Fruit fly (Drosophila melanogaster) whole organism, embryonic: ENCODE results near the gene CG31122.

Experiments
- CG10274 ChIP-seq: fragments of 200-800 bp; sonication (Bioruptor generic); optimal IDR thresholded peaks from 3 replicates; lab custom pipeline; 2017; ENCODE audit warnings: missing biosample characterization, mild to moderate bottlenecking, missing genetic modification characterization
- CG13123 ChIP-seq: fragments of 200-800 bp; sonication (Bioruptor generic); optimal IDR thresholded peaks from 2 replicates; lab custom pipeline; 2016; ENCODE audit warnings: missing biosample characterization, missing genetic modification characterization
- CG13424 ChIP-seq: fragments of 200-800 bp; sonication (Bioruptor generic); optimal IDR thresholded peaks from 2 replicates; lab custom pipeline; 2019; ENCODE audit warnings: missing biosample characterization, mild to moderate bottlenecking, missing genetic modification characterization, moderate library complexity
- CG13624 ChIP-seq: fragments of 200-800 bp; sonication (Bioruptor generic); optimal IDR thresholded peaks from 2 replicates; lab custom pipeline; 2016; ENCODE audit warnings: missing biosample characterization, missing genetic modification characterization
- CG13775 ChIP-seq: fragments of 200-800 bp; sonication (Bioruptor generic); optimal IDR thresholded peaks from 3 replicates; lab custom pipeline; 2017; ENCODE audit warnings: missing biosample characterization, mild to moderate bottlenecking, missing genetic modification characterization
- CG14014 ChIP-seq: fragments of 200-800 bp; sonication (Bioruptor generic); IDR thresholded peaks from 2 replicates; pipeline ENCODE4 v1.3.6; 2022; ENCODE audit warnings: missing biosample characterization, missing genetic modification characterization
- CG15073 ChIP-seq: fragments of 200-800 bp; sonication (Bioruptor generic); optimal IDR thresholded peaks from 2 replicates; lab custom pipeline; 2016; ENCODE audit warnings: missing biosample characterization, missing genetic modification characterization
- CG15601 ChIP-seq: fragments of 200-800 bp; sonication (Bioruptor generic); optimal IDR thresholded peaks from 3 replicates; lab custom pipeline; 2019; ENCODE audit warnings: missing biosample characterization, mild to moderate bottlenecking, missing genetic modification characterization, moderate library complexity
- CG17385 ChIP-seq: fragments of 200-800 bp; sonication (Bioruptor generic); optimal IDR thresholded peaks from 3 replicates; lab custom pipeline; 2018; ENCODE audit warnings: missing biosample characterization, mild to moderate bottlenecking, missing genetic modification characterization
- CG18476 ChIP-seq: fragments of 200-800 bp; sonication (Bioruptor generic); optimal IDR thresholded peaks from 2 replicates; lab custom pipeline; 2016; ENCODE audit warnings: missing biosample characterization, mild to moderate bottlenecking, missing genetic modification characterization
- CG2116 ChIP-seq: fragments of 200-800 bp; sonication (Bioruptor generic); optimal IDR thresholded peaks from 3 replicates; lab custom pipeline; 2018; ENCODE audit warnings: missing biosample characterization, mild to moderate bottlenecking, missing genetic modification characterization
- CG33213 ChIP-seq: fragments of 200-800 bp; sonication (Bioruptor generic); optimal IDR thresholded peaks from 3 replicates; lab custom pipeline; 2016; ENCODE audit warnings: missing biosample characterization, missing genetic modification characterization
- CG3838 ChIP-seq: fragments of 200-800 bp; sonication (Bioruptor generic); optimal IDR thresholded peaks from 3 replicates; lab custom pipeline; 2016; ENCODE audit warnings: missing biosample characterization, missing genetic modification characterization
- CG3847 ChIP-seq: fragments of 200-800 bp; sonication (Bioruptor generic); IDR thresholded peaks from 2 replicates; pipeline ENCODE4 v1.3.6; 2022; ENCODE audit warnings: missing biosample characterization, missing genetic modification characterization
- CG4730 ChIP-seq: fragments of 200-800 bp; sonication (Bioruptor generic); IDR thresholded peaks from 2 replicates; pipeline ENCODE4 v1.3.6; 2022; ENCODE audit warnings: missing biosample characterization, missing genetic modification characterization
- CG7745 ChIP-seq: fragments of 200-800 bp; sonication (Bioruptor generic); optimal IDR thresholded peaks from 2 replicates; lab custom pipeline; 2018; ENCODE audit warnings: missing biosample characterization, mild to moderate bottlenecking, missing genetic modification characterization, moderate library complexity
- CG8388 ChIP-seq: fragments of 200-800 bp; sonication (Bioruptor generic); optimal IDR thresholded peaks from 2 replicates; lab custom pipeline; 2019; ENCODE audit warnings: missing biosample characterization, mild to moderate bottlenecking, missing genetic modification characterization, moderate library complexity
- CG8478 ChIP-seq: fragments of >200 bp; optimal IDR thresholded peaks from 2 replicates; lab custom pipeline; 2018
- CG9609 ChIP-seq: fragments of 200-800 bp; sonication (Bioruptor generic); optimal IDR thresholded peaks from 3 replicates; lab custom pipeline; 2016; ENCODE audit warnings: missing biosample characterization, missing genetic modification characterization
- CHES-1-like ChIP-seq: fragments of 200-800 bp; sonication (Bioruptor generic); optimal IDR thresholded peaks from 2 replicates; lab custom pipeline; 2016; ENCODE audit warnings: missing biosample characterization, missing genetic modification characterization
- D19B ChIP-seq: fragments of 200-800 bp; sonication (Bioruptor generic); optimal IDR thresholded peaks from 2 replicates; lab custom pipeline; 2017; ENCODE audit warnings: missing biosample characterization, mild to moderate bottlenecking, missing genetic modification characterization
- Drgx ChIP-seq: fragments of 200-800 bp; sonication (Bioruptor generic); IDR thresholded peaks from 2 replicates; pipeline ENCODE4 v1.3.6; 2022; ENCODE audit warnings: missing biosample characterization, missing genetic modification characterization
- MTF-1 ChIP-seq: fragments of 200-800 bp; sonication (Bioruptor generic); optimal IDR thresholded peaks from 2 replicates; lab custom pipeline; 2018; ENCODE audit warnings: missing biosample characterization, mild to moderate bottlenecking, missing genetic modification characterization, borderline replicate concordance
- Mes4 ChIP-seq: fragments of 200-800 bp; sonication (Bioruptor generic); optimal IDR thresholded peaks from 2 replicates; lab custom pipeline; 2016; ENCODE audit warnings: missing biosample characterization, missing genetic modification characterization
- NfI ChIP-seq: fragments of 200-800 bp; sonication (Bioruptor generic); optimal IDR thresholded peaks from 3 replicates; lab custom pipeline; 2018; ENCODE audit warnings: missing biosample characterization, mild to moderate bottlenecking, missing genetic modification characterization, moderate library complexity
- Optix ChIP-seq: fragments of 200-800 bp; sonication (Bioruptor generic); IDR thresholded peaks from 3 replicates; pipeline ENCODE4 v1.3.6; 2022; ENCODE audit warnings: missing biosample characterization, missing genetic modification characterization
- Sox102F ChIP-seq: fragments of 200-800 bp; sonication (Bioruptor generic); optimal IDR thresholded peaks from 2 replicates; lab custom pipeline; 2018; ENCODE audit warnings: missing biosample characterization, mild to moderate bottlenecking, missing genetic modification characterization, moderate library complexity
- Tbp ChIP-seq: fragments of >200 bp; optimal IDR thresholded peaks from 2 replicates; lab custom pipeline; 2018; ENCODE audit warnings: missing biosample characterization, missing genetic modification characterization
- ab ChIP-seq: fragments of 200-800 bp; sonication (Bioruptor generic); optimal IDR thresholded peaks from 2 replicates; lab custom pipeline; 2016; ENCODE audit warnings: missing biosample characterization, missing genetic modification characterization
- ase ChIP-seq: fragments of 200-800 bp; sonication (Bioruptor generic); IDR thresholded peaks from 3 replicates; pipeline ENCODE4 v1.3.6; 2022; ENCODE audit warnings: missing biosample characterization, missing genetic modification characterization
- ash1 ChIP-seq: fragments of 200-800 bp; sonication (Bioruptor generic); optimal IDR thresholded peaks from 2 replicates; lab custom pipeline; 2018; ENCODE audit warnings: missing biosample characterization, mild to moderate bottlenecking, missing genetic modification characterization
- bsh ChIP-seq, 2 experiments: fragments of 200-800 bp; sonication (Bioruptor generic); optimal IDR thresholded peaks; 2 replicates each; lab custom pipeline; 2017 to 2018; ENCODE audit warnings: mild to moderate bottlenecking in 2 of 2, missing biosample characterization in 2 of 2, missing genetic modification characterization in 2 of 2, moderate library complexity in 1 of 2
- corto ChIP-seq: fragments of 200-800 bp; sonication (Bioruptor generic); optimal IDR thresholded peaks from 2 replicates; lab custom pipeline; 2016; ENCODE audit warnings: missing biosample characterization, mild to moderate bottlenecking, missing genetic modification characterization, moderate library complexity
- dmrt99B ChIP-seq: fragments of 200-800 bp; sonication (Bioruptor generic); optimal IDR thresholded peaks from 2 replicates; lab custom pipeline; 2018; ENCODE audit warnings: missing biosample characterization, mild to moderate bottlenecking, missing genetic modification characterization, moderate library complexity
- dpn ChIP-seq, 2 experiments: fragments of 200-800 bp; sonication (Bioruptor generic); optimal IDR thresholded peaks; 3 replicates each; lab custom pipeline; 2016; ENCODE audit warnings: missing biosample characterization in 2 of 2, missing genetic modification characterization in 2 of 2
- ftz-f1 ChIP-seq: fragments of 200-800 bp; sonication (Bioruptor generic); optimal IDR thresholded peaks from 2 replicates; lab custom pipeline; 2016; ENCODE audit warnings: missing biosample characterization, missing genetic modification characterization
- her ChIP-seq: fragments of 200-800 bp; sonication (Bioruptor generic); optimal IDR thresholded peaks from 2 replicates; lab custom pipeline; 2016; ENCODE audit warnings: missing biosample characterization, missing genetic modification characterization
- jumu ChIP-seq: fragments of 200-800 bp; sonication (Bioruptor generic); optimal IDR thresholded peaks from 3 replicates; lab custom pipeline; 2016; ENCODE audit warnings: missing biosample characterization, missing genetic modification characterization
- luna ChIP-seq: fragments of 200-800 bp; sonication (Bioruptor generic); optimal IDR thresholded peaks from 2 replicates; lab custom pipeline; 2016; ENCODE audit warnings: missing biosample characterization, missing genetic modification characterization
- mld ChIP-seq: fragments of 200-800 bp; sonication (Bioruptor generic); IDR thresholded peaks from 3 replicates; pipeline ENCODE4 v1.3.6; 2022; ENCODE audit warnings: missing biosample characterization, missing genetic modification characterization; ENCODE audit not compliant: partially characterized antibody
- nerfin-1 ChIP-seq: fragments of 200-800 bp; sonication (Bioruptor generic); optimal IDR thresholded peaks from 3 replicates; lab custom pipeline; 2019; ENCODE audit warnings: missing biosample characterization, mild to moderate bottlenecking, missing genetic modification characterization, moderate library complexity
- onecut ChIP-seq: fragments of 200-800 bp; sonication (Bioruptor generic); IDR thresholded peaks from 2 replicates; pipeline ENCODE4 v1.3.6; 2022; ENCODE audit warnings: missing biosample characterization, missing genetic modification characterization
- peb ChIP-seq: fragments of 200-800 bp; sonication (Bioruptor generic); IDR thresholded peaks from 2 replicates; pipeline ENCODE4 v1.3.6; 2022; ENCODE audit warnings: missing biosample characterization, missing genetic modification characterization
- pros ChIP-seq: fragments of 200-800 bp; sonication (Bioruptor generic); optimal IDR thresholded peaks from 3 replicates; lab custom pipeline; 2019; ENCODE audit warnings: missing biosample characterization, mild to moderate bottlenecking, missing genetic modification characterization, moderate library complexity
- shn ChIP-seq: fragments of 200-800 bp; sonication (Bioruptor generic); optimal IDR thresholded peaks from 3 replicates; lab custom pipeline; 2016; ENCODE audit warnings: missing biosample characterization, missing genetic modification characterization
- sisA ChIP-seq: fragments of 200-800 bp; sonication (Bioruptor generic); IDR thresholded peaks from 2 replicates; pipeline ENCODE4 v1.3.6; 2022; ENCODE audit warnings: missing biosample characterization, missing genetic modification characterization
- tgo ChIP-seq: fragments of 200-800 bp; sonication (Bioruptor generic); IDR thresholded peaks from 3 replicates; pipeline ENCODE4 v1.3.6; 2022; ENCODE audit warnings: missing biosample characterization, missing genetic modification characterization
- wek ChIP-seq: fragments of 200-800 bp; sonication (Bioruptor generic); optimal IDR thresholded peaks from 3 replicates; lab custom pipeline; 2018; ENCODE audit warnings: missing biosample characterization, mild to moderate bottlenecking, missing genetic modification characterization, moderate library complexity
- wor ChIP-seq: fragments of 200-800 bp; sonication (Bioruptor generic); IDR thresholded peaks from 2 replicates; pipeline ENCODE4 v1.3.6; 2022; ENCODE audit warnings: missing biosample characterization, missing genetic modification characterization

CG31122 gene

DNA sequence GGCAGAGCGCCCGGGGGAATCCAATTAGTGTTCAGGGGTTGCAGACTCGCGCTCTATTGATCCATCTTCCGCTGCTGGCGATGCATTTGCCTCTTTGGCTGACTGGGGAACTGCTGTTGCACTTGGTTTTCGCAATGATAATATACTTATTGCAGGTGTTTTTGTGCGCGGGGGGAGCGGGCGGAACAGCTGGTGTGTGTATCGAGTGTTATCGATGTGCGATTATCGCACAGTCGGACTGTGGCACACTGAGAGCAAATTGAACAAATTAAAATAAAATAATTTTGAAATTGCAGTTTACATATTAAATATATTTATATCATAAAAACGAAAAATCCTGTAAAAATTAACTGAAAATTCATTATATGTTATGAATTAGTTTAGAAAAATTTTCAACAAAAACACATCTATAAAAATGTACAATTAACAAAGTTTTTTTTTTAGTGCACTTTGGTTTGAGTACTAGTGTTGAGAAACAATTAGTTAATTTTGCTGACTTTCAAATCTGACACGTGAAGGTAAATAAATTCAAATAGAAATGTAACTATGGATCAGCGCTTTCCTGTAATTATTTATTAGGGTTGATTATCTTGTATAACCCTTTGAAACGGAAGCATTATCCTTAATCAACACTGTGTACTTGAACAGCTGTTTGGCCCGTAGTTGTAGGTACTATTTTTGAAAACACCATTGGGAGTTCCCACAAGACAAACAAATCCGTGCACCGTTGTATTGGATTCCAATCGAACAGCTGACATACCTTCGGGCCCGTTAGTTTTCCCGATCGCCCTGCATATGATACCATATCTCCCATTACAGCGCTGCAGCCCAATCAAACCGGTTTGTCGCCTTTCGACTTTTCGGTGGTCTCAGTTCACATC is 9.9 kb downstream of the CG31122 start, which contains the start of the genes Wdr37 and koko (continued):
- TF ChIP-seq Mes4 (GFP tag; lab: Kevin White, UChicago): peak; percentile 58
- peak; percentile 97 for TF ChIP-seq wor (GFP tag; lab: Robert Waterston, UW)
- peak; percentile 89 for TF ChIP-seq onecut
- peak; percentile 62 for TF ChIP-seq CG10274 (GFP tag; lab: Kevin White, UChicago)
- TF ChIP-seq CG9609 (GFP tag; lab: Kevin White, UChicago): peak; percentile 74
- TF ChIP-seq tgo (GFP tag; lab: Robert Waterston, UW): peak; percentile 100
- TF ChIP-seq luna (GFP tag; lab: Kevin White, UChicago): peak; percentile 28
- peak; percentile 79 for TF ChIP-seq corto (GFP tag; lab: Kevin White, UChicago)
- TF ChIP-seq jumu (GFP tag; lab: Kevin White, UChicago): peak; percentile 55
- TF ChIP-seq CG8478 (lab: Kevin White, UChicago): no peak
- TF ChIP-seq pros (GFP tag; lab: Kevin White, UChicago): peak; percentile 57
- TF ChIP-seq CG2116: peak; percentile 90
- peak; percentile 98 for TF ChIP-seq Sox102F (GFP tag; lab: Kevin White, UChicago)
- TF ChIP-seq CG17385: peak; percentile 94
- TF ChIP-seq ase (GFP tag; lab: Robert Waterston, UW): peak; percentile 94
- no peak for TF ChIP-seq wek
- TF ChIP-seq dpn (GFP tag; optimal IDR thresholded peaks at IDR 0.05; lab: Kevin White, UChicago): peak; percentile 78 to 96
- peak; percentile 31 for TF ChIP-seq CG7745 (tag; lab: Kevin White, UChicago)
- peak; percentile 98 for TF ChIP-seq CG13424
- TF ChIP-seq CG13624 (GFP tag; lab: Kevin White, UChicago): peak; percentile 79
- TF ChIP-seq CG18476: peak; percentile 93
- peak; percentile 44 for TF ChIP-seq her (GFP tag; lab: Kevin White, UChicago)
- TF ChIP-seq dmrt99B (tag; lab: Kevin White, UChicago): peak; percentile 98
- TF ChIP-seq peb (GFP tag; lab: Robert Waterston, UW): peak; percentile 97
- no peak for TF ChIP-seq Tbp (GFP tag; lab: Kevin White, UChicago)
- peak; percentile 98 for TF ChIP-seq CG14014 (GFP tag; lab: Robert Waterston, UW)
- peak; percentile 98 for TF ChIP-seq CG13775 (GFP tag; lab: Kevin White, UChicago)
- TF ChIP-seq CG15073 (GFP tag; lab: Kevin White, UChicago): peak; percentile 81
- TF ChIP-seq CG33213: peak; percentile 48
- TF ChIP-seq CG13123 (GFP tag; lab: Kevin White, UChicago): peak; percentile 95
- TF ChIP-seq ash1: peak; percentile 3
- peak; percentile 69 for TF ChIP-seq MTF-1 (GFP tag; lab: Kevin White, UChicago)
- no peak for TF ChIP-seq mld (GFP tag; lab: Robert Waterston, UW)
- TF ChIP-seq CG4730 (GFP tag; lab: Robert Waterston, UW): peak; percentile 98
- TF ChIP-seq ftz-f1 (GFP tag; lab: Kevin White, UChicago): peak; percentile 47
- peak; percentile 98 for TF ChIP-seq CG3847 (GFP tag; lab: Robert Waterston, UW)
- peak; percentile 70 for TF ChIP-seq CHES-1-like (GFP tag; lab: Kevin White, UChicago)
- peak; percentile 97 for TF ChIP-seq CG8388 (GFP tag; lab: Kevin White, UChicago)
- TF ChIP-seq shn: peak; percentile 63
- peak; percentile 84 for TF ChIP-seq CG3838 (GFP tag; lab: Kevin White, UChicago)
- TF ChIP-seq bsh (GFP tag; optimal IDR thresholded peaks at IDR 0.05; lab: Kevin White, UChicago): peak; percentile 37 to 98
- peak; percentile 98 for TF ChIP-seq sisA (GFP tag; lab: Robert Waterston, UW)
- peak; percentile 96 for TF ChIP-seq CG15601 (tag; lab: Kevin White, UChicago)
- peak; percentile 90 for TF ChIP-seq NfI (GFP tag; lab: Kevin White, UChicago)
- peak; percentile 80 for TF ChIP-seq D19B
- TF ChIP-seq Drgx (GFP tag; lab: Robert Waterston, UW): peak; percentile 98
- TF ChIP-seq ab (GFP tag; lab: Kevin White, UChicago): peak; percentile 53
- TF ChIP-seq nerfin-1: peak; percentile 95
- peak; percentile 87 for TF ChIP-seq Optix (GFP tag; lab: Robert Waterston, UW)
